Fruit fly (Drosophila melanogaster): Measurements from ENCODE around the gene CG6282.

dm6 chr3L:8616935-8617334 lies 12.5 kb downstream of the CG6282 start, which contains the start of gene S-Lap1:
- no peak for TF ChIP-seq EcR (GFP tag; optimal IDR thresholded peaks at IDR 0.05)
- no peak for TF ChIP-seq Snoo (tag; optimal IDR thresholded peaks at IDR 0.05)
- TF ChIP-seq CG8301 (tag; optimal IDR thresholded peaks at IDR 0.05): no peak
- TF ChIP-seq CG12605 (GFP tag; IDR thresholded peaks at IDR 0.05): no peak
- no peak for TF ChIP-seq CG4496 (GFP tag; IDR thresholded peaks at IDR 0.05)

All from whole organism, pupa.